Worm (Caenorhabditis elegans) whole organism, L2 larva: ENCODE data around the gene dhhc-14.

ENCODE experiments used
- C34F6.9 ChIP-seq: fragments of 150-350 bp; optimal IDR thresholded peaks from 2 replicates; lab custom pipeline; 2014; ENCODE audit warnings: missing biosample characterization, missing genetic modification characterization
- R02D3.7 ChIP-seq: fragments of 150-350 bp; optimal IDR thresholded peaks from 2 replicates; lab custom pipeline; 2014; ENCODE audit warnings: missing biosample characterization, missing genetic modification characterization
- Y55F3AM.14 ChIP-seq: fragments of 200-800 bp; sonication (Bioruptor generic); optimal IDR thresholded peaks from 2 replicates; lab custom pipeline; 2018; ENCODE audit warnings: mild to moderate bottlenecking, missing genetic modification characterization, missing compliant biosample characterization
- alr-1 ChIP-seq: fragments of 150-350 bp; optimal IDR thresholded peaks from 2 replicates; lab custom pipeline; 2014; ENCODE audit warnings: missing biosample characterization, missing genetic modification characterization
- ama-1 ChIP-seq: fragments of 150-350 bp; optimal IDR thresholded peaks from 2 replicates; lab custom pipeline; 2018; ENCODE audit warnings: inconsistent platforms
- blmp-1 ChIP-seq: sonication (generic microtip); optimal IDR thresholded peaks from 2 replicates; lab custom pipeline; 2017; ENCODE audit warnings: missing genetic modification characterization, mild to moderate bottlenecking, missing compliant biosample characterization, antibody characterized with exemption, moderate library complexity; ENCODE audit not compliant: insufficient read depth
- ceh-16 ChIP-seq: fragments of 150-350 bp; optimal IDR thresholded peaks from 2 replicates; lab custom pipeline; 2014; ENCODE audit warnings: missing biosample characterization, missing genetic modification characterization
- ceh-82 ChIP-seq: fragments of 150-350 bp; optimal IDR thresholded peaks from 2 replicates; lab custom pipeline; 2014; ENCODE audit warnings: missing biosample characterization, missing genetic modification characterization
- dmd-4 ChIP-seq: sonication (generic microtip); optimal IDR thresholded peaks from 2 replicates; lab custom pipeline; 2017; ENCODE audit warnings: missing biosample characterization, missing genetic modification characterization
- egl-27 ChIP-seq: sonication (generic microtip); optimal IDR thresholded peaks from 3 replicates; lab custom pipeline; 2017; ENCODE audit warnings: missing biosample characterization, missing genetic modification reagents, missing genetic modification characterization
- elt-1 ChIP-seq: fragments of 150-350 bp; optimal IDR thresholded peaks from 2 replicates; lab custom pipeline; 2014; ENCODE audit warnings: missing biosample characterization, missing genetic modification characterization
- elt-3 ChIP-seq: sonication (generic microtip); optimal IDR thresholded peaks from 2 replicates; lab custom pipeline; 2017; ENCODE audit warnings: missing biosample characterization, missing genetic modification characterization
- fos-1 ChIP-seq: fragments of 150-350 bp; optimal IDR thresholded peaks from 2 replicates; lab custom pipeline; 2014; ENCODE audit warnings: missing biosample characterization, missing genetic modification characterization
- gmeb-1 ChIP-seq: fragments of 150-350 bp; optimal IDR thresholded peaks from 2 replicates; lab custom pipeline; 2014; ENCODE audit warnings: missing biosample characterization, missing genetic modification characterization
- lin-11 ChIP-seq: fragments of 150-350 bp; sonication (generic microtip); optimal IDR thresholded peaks from 2 replicates; lab custom pipeline; 2014; ENCODE audit warnings: missing biosample characterization, missing genetic modification characterization, inconsistent platforms, mixed read lengths
- lin-13 ChIP-seq: fragments of 150-350 bp; optimal IDR thresholded peaks from 2 replicates; lab custom pipeline; 2014; ENCODE audit warnings: missing biosample characterization, missing genetic modification reagents, missing genetic modification characterization
- lin-39 ChIP-seq: fragments of 150-350 bp; optimal IDR thresholded peaks from 2 replicates; lab custom pipeline; 2014; ENCODE audit warnings: missing biosample characterization, missing genetic modification reagents, missing genetic modification characterization
- mab-5 ChIP-seq: fragments of 150-350 bp; optimal IDR thresholded peaks from 2 replicates; lab custom pipeline; 2014; ENCODE audit warnings: missing biosample characterization, missing genetic modification characterization
- mbf-1 ChIP-seq: sonication (generic microtip); optimal IDR thresholded peaks from 2 replicates; lab custom pipeline; 2017; ENCODE audit warnings: missing biosample characterization, missing genetic modification characterization
- mdl-1 ChIP-seq, 2 experiments: fragments of 150-350 bp in 1 of 2; sonication (generic microtip) in 1 of 2; optimal IDR thresholded peaks; 2 replicates each; lab custom pipeline; 2017; ENCODE audit warnings: missing biosample characterization in 2 of 2, missing genetic modification characterization in 2 of 2
- nhr-12 ChIP-seq: fragments of 150-350 bp; optimal IDR thresholded peaks from 2 replicates; lab custom pipeline; 2014; ENCODE audit warnings: missing biosample characterization, missing genetic modification characterization
- nhr-129 ChIP-seq: fragments of 150-350 bp; optimal IDR thresholded peaks from 2 replicates; lab custom pipeline; 2014; ENCODE audit warnings: missing biosample characterization, missing genetic modification characterization
- nhr-23 ChIP-seq: fragments of 150-350 bp; optimal IDR thresholded peaks from 2 replicates; lab custom pipeline; 2014; ENCODE audit warnings: missing biosample characterization, missing genetic modification reagents, missing genetic modification characterization
- nhr-25 ChIP-seq: fragments of 150-350 bp; sonication (generic microtip); optimal IDR thresholded peaks from 3 replicates; lab custom pipeline; 2014; ENCODE audit warnings: missing biosample characterization, missing genetic modification characterization
- nhr-6 ChIP-seq: fragments of 150-350 bp; optimal IDR thresholded peaks from 2 replicates; lab custom pipeline; 2014; ENCODE audit warnings: missing biosample characterization, missing genetic modification characterization
- nhr-77 ChIP-seq: fragments of 150-350 bp; optimal IDR thresholded peaks from 2 replicates; lab custom pipeline; 2014; ENCODE audit warnings: missing biosample characterization, missing genetic modification characterization
- peb-1 ChIP-seq: fragments of 150-350 bp; optimal IDR thresholded peaks from 2 replicates; lab custom pipeline; 2014; ENCODE audit warnings: missing biosample characterization, missing genetic modification characterization
- sem-4 ChIP-seq: fragments of 150-350 bp; optimal IDR thresholded peaks from 2 replicates; lab custom pipeline; 2014; ENCODE audit warnings: missing biosample characterization, missing genetic modification reagents, missing genetic modification characterization
- sma-3 ChIP-seq: sonication (generic microtip); optimal IDR thresholded peaks from 2 replicates; lab custom pipeline; 2016; ENCODE audit warnings: missing genetic modification reagents, missing genetic modification characterization, missing compliant biosample characterization
- sma-9 ChIP-seq, 2 experiments: fragments of 150-350 bp in 1 of 2; sonication (generic microtip) in 1 of 2; optimal IDR thresholded peaks; 2 replicates each; lab custom pipeline; 2014 to 2016; ENCODE audit warnings: missing genetic modification characterization in 2 of 2, mild to moderate bottlenecking in 1 of 2, missing biosample characterization in 1 of 2, missing compliant biosample characterization in 1 of 2, missing genetic modification reagents in 1 of 2, moderate library complexity in 1 of 2
- snpc-4 ChIP-seq: fragments of 150-350 bp; optimal IDR thresholded peaks from 2 replicates; lab custom pipeline; 2014; ENCODE audit warnings: missing biosample characterization, missing genetic modification characterization
- unc-55 ChIP-seq: fragments of 150-350 bp; sonication (generic microtip); optimal IDR thresholded peaks from 3 replicates; lab custom pipeline; 2014; ENCODE audit warnings: missing biosample characterization, missing genetic modification reagents, missing genetic modification characterization
- unc-62 ChIP-seq: fragments of 150-350 bp; optimal IDR thresholded peaks from 2 replicates; lab custom pipeline; 2014; ENCODE audit warnings: missing biosample characterization, missing genetic modification reagents, missing genetic modification characterization
- zag-1 ChIP-seq: fragments of 150-350 bp; optimal IDR thresholded peaks from 2 replicates; lab custom pipeline; 2014; ENCODE audit warnings: missing biosample characterization, missing genetic modification characterization
- ztf-1 ChIP-seq: fragments of 200-800 bp; sonication (Bioruptor generic); conservative IDR thresholded peaks from 2 replicates; pipeline ENCODE4 v1.3.6; 2022; ENCODE audit warnings: missing genetic modification characterization, missing compliant biosample characterization
- ztf-11 ChIP-seq: sonication (generic microtip); optimal IDR thresholded peaks from 2 replicates; lab custom pipeline; 2017; ENCODE audit warnings: missing biosample characterization, missing genetic modification characterization
- ztf-4 ChIP-seq: fragments of 150-350 bp; optimal IDR thresholded peaks from 2 replicates; lab custom pipeline; 2014; ENCODE audit warnings: missing biosample characterization, missing genetic modification characterization

Gene dhhc-14

ce11 chrX:8520402-8520801 lies 31.7 kb upstream of the dhhc-14 start, which contains the start of gene H03E18.2:
H03E18.2 (minus strand) TSS chrX:8520502.
- TF ChIP-seq sem-4 (no peak), nhr-77 (no peak), R02D3.7 (no peak), nhr-6 (tag; lab: Kevin White, UChicago) (no peak), lin-11 (tag; lab: Kevin White, UChicago) (no peak), ceh-16 (tag; lab: Kevin White, UChicago) (no peak), ama-1 (lab: Kevin White, UChicago) (no peak), snpc-4 (tag; lab: Kevin White, UChicago) (no peak), ztf-4 (tag; lab: Kevin White, UChicago) (no peak), ztf-1 (GFP tag; lab: Robert Waterston, UW) (no peak), egl-27 (tag; lab: Kevin White, UChicago) (no peak), ceh-82 (tag; lab: Kevin White, UChicago) (no peak), peb-1 (tag; lab: Kevin White, UChicago) (no peak), C34F6.9 (tag; lab: Kevin White, UChicago) (no peak), nhr-129 (tag; lab: Kevin White, UChicago) (no peak), zag-1 (tag; lab: Kevin White, UChicago) (no peak), alr-1 (tag; lab: Kevin White, UChicago) (no peak), fos-1 (tag; lab: Kevin White, UChicago) (no peak)
- TF ChIP-seq, all 48 proteins: peak for 0

ce11 chrX:8521614-8522013 lies 30.5 kb upstream of the dhhc-14 start, which contains the start of gene C03G5.14:
C03G5.14 (plus strand) TSS chrX:8521914.
- no peak for TF ChIP-seq nhr-129 (tag; lab: Kevin White, UChicago)
- no peak for TF ChIP-seq egl-27 (tag; lab: Kevin White, UChicago)
- no peak for TF ChIP-seq sma-9 (GFP tag; optimal IDR thresholded peaks at IDR 0.05; lab: Kevin White, UChicago)
- no peak for TF ChIP-seq sma-9 (tag; optimal IDR thresholded peaks at IDR 0.05; lab: Kevin White, UChicago)
- no peak for TF ChIP-seq C34F6.9 (tag; lab: Kevin White, UChicago)
- TF ChIP-seq lin-13 (GFP tag; lab: Kevin White, UChicago), result no peak
- TF ChIP-seq nhr-23 (tag; lab: Kevin White, UChicago), result no peak
- no peak for TF ChIP-seq lin-39 (tag; lab: Kevin White, UChicago)
- no peak for TF ChIP-seq blmp-1 (tag; lab: Kevin White, UChicago)
- TF ChIP-seq mab-5, result no peak
- no peak for TF ChIP-seq Y55F3AM.14
- TF ChIP-seq ztf-1 (GFP tag; lab: Robert Waterston, UW), result no peak

ce11 chrX:8523000-8523399 lies 29.1 kb upstream of the dhhc-14 start:
- TF ChIP-seq nhr-12 (tag; lab: Kevin White, UChicago), result no peak
- no peak for TF ChIP-seq ama-1 (lab: Kevin White, UChicago)
- TF ChIP-seq mab-5, result no peak
- TF ChIP-seq unc-55 (GFP tag; lab: Kevin White, UChicago), result no peak
- no peak for TF ChIP-seq egl-27 (tag; lab: Kevin White, UChicago)
- no peak for TF ChIP-seq dmd-4 (tag; lab: Kevin White, UChicago)
- TF ChIP-seq, all 48 proteins: peak for 0

- no peak for TF ChIP-seq sem-4
- TF ChIP-seq unc-62 (GFP tag; lab: Kevin White, UChicago), result no peak
- TF ChIP-seq gmeb-1 (tag; lab: Kevin White, UChicago), result no peak
- TF ChIP-seq elt-3 (tag; lab: Kevin White, UChicago), result no peak
- no peak for TF ChIP-seq nhr-129 (tag; lab: Kevin White, UChicago)
- no peak for TF ChIP-seq blmp-1 (tag; lab: Kevin White, UChicago)
- no peak for TF ChIP-seq nhr-25 (tag; lab: Kevin White, UChicago)
- TF ChIP-seq sma-3 (GFP tag; lab: Kevin White, UChicago), result no peak
- no peak for TF ChIP-seq mbf-1
- no peak for TF ChIP-seq alr-1 (tag; lab: Kevin White, UChicago)
- TF ChIP-seq snpc-4 (tag; lab: Kevin White, UChicago), result no peak
- no peak for TF ChIP-seq C34F6.9 (tag; lab: Kevin White, UChicago)
- no peak for TF ChIP-seq mdl-1 (tag; optimal IDR thresholded peaks at IDR 0.05; lab: Kevin White, UChicago)
- TF ChIP-seq elt-1, result no peak
- no peak for TF ChIP-seq ceh-16 (tag; lab: Kevin White, UChicago)
- TF ChIP-seq unc-55 (GFP tag; lab: Kevin White, UChicago), result no peak
- TF ChIP-seq ztf-11 (tag; lab: Kevin White, UChicago), result no peak
- TF ChIP-seq lin-11 (tag; lab: Kevin White, UChicago), result no peak
- TF ChIP-seq, all 48 proteins: peak for 0
Observed at ce11 chrX:8527950-8528349, 24.1 kb upstream of the dhhc-14 start, which contains the start of gene flp-5. flp-5 (plus strand) TSS chrX:8528250.
